Fruit fly (Drosophila melanogaster) whole organism, embryonic: ENCODE measurements around the gene CG42726.

Source experiments
- Awh ChIP-seq: fragments of 200-800 bp; sonication (Bioruptor generic); IDR thresholded peaks from 2 replicates; pipeline ENCODE4, ENCODE4 v1.3.6; 2022; ENCODE audit warnings: missing biosample characterization, missing genetic modification characterization
- CG10462 ChIP-seq: fragments of 200-800 bp; sonication (Bioruptor generic); optimal IDR thresholded peaks from 2 replicates; lab custom pipeline; 2016; ENCODE audit warnings: missing biosample characterization, missing genetic modification characterization
- CG11504 ChIP-seq: fragments of 200-800 bp; sonication (Bioruptor generic); optimal IDR thresholded peaks from 3 replicates; lab custom pipeline; 2019; ENCODE audit warnings: missing biosample characterization, mild to moderate bottlenecking, missing genetic modification characterization, moderate library complexity
- CG1233 ChIP-seq: fragments of 200-800 bp; sonication (Bioruptor generic); optimal IDR thresholded peaks from 4 replicates; lab custom pipeline; 2018; ENCODE audit warnings: missing biosample characterization, mild to moderate bottlenecking, missing genetic modification characterization
- CG12769 ChIP-seq: fragments of 200-800 bp; sonication (Bioruptor generic); optimal IDR thresholded peaks from 2 replicates; lab custom pipeline; 2019; ENCODE audit warnings: missing biosample characterization, mild to moderate bottlenecking, missing genetic modification characterization, moderate library complexity
- CG15479 ChIP-seq: fragments of 200-800 bp; sonication (Bioruptor generic); optimal IDR thresholded peaks from 3 replicates; lab custom pipeline; 2019; ENCODE audit warnings: missing biosample characterization, mild to moderate bottlenecking, missing genetic modification characterization, moderate library complexity
- CG16779 ChIP-seq: fragments of 200-800 bp; sonication (Bioruptor generic); IDR thresholded peaks from 2 replicates; pipeline ENCODE4 v1.3.6; 2022; ENCODE audit warnings: missing biosample characterization, missing genetic modification characterization
- CG17186 ChIP-seq: fragments of 200-800 bp; sonication (Bioruptor generic); optimal IDR thresholded peaks from 3 replicates; lab custom pipeline; 2017; ENCODE audit warnings: missing biosample characterization, missing genetic modification reagents, missing genetic modification characterization
- CG17385 ChIP-seq: fragments of 200-800 bp; sonication (Bioruptor generic); optimal IDR thresholded peaks from 3 replicates; lab custom pipeline; 2018; ENCODE audit warnings: missing biosample characterization, mild to moderate bottlenecking, missing genetic modification characterization
- CG3995 ChIP-seq: fragments of 200-800 bp; sonication (Bioruptor generic); optimal IDR thresholded peaks from 3 replicates; lab custom pipeline; 2016; ENCODE audit warnings: missing biosample characterization, missing genetic modification characterization
- CG42726 ChIP-seq: fragments of 200-800 bp; sonication (Bioruptor generic); IDR thresholded peaks from 2 replicates; pipeline ENCODE4 v1.3.6; 2022; ENCODE audit warnings: missing biosample characterization, missing genetic modification characterization; ENCODE audit not compliant: partially characterized antibody
- CG4282 ChIP-seq: fragments of 200-800 bp; sonication (Bioruptor generic); optimal IDR thresholded peaks from 2 replicates; lab custom pipeline; 2016; ENCODE audit warnings: missing biosample characterization, missing genetic modification characterization
- CG4424 ChIP-seq: fragments of 200-800 bp; sonication (Bioruptor generic); optimal IDR thresholded peaks from 3 replicates; lab custom pipeline; 2016; ENCODE audit warnings: missing biosample characterization, missing genetic modification characterization
- CG6272 ChIP-seq: fragments of 200-800 bp; sonication (Bioruptor generic); IDR thresholded peaks from 2 replicates; pipeline ENCODE4 v1.3.6; 2022; ENCODE audit warnings: missing biosample characterization, missing genetic modification characterization
- CG6854 ChIP-seq: fragments of 200-800 bp; sonication (Bioruptor generic); optimal IDR thresholded peaks from 3 replicates; lab custom pipeline; 2017; ENCODE audit warnings: missing biosample characterization, mild to moderate bottlenecking, missing genetic modification characterization
- CG7271 ChIP-seq: fragments of 200-800 bp; sonication (Bioruptor generic); optimal IDR thresholded peaks from 2 replicates; lab custom pipeline; 2018; ENCODE audit warnings: missing biosample characterization, mild to moderate bottlenecking, missing genetic modification characterization, moderate library complexity
- CG8281 ChIP-seq: fragments of 200-800 bp; sonication (Bioruptor generic); optimal IDR thresholded peaks from 2 replicates; lab custom pipeline; 2018; ENCODE audit warnings: missing biosample characterization, mild to moderate bottlenecking, missing genetic modification characterization, moderate library complexity
- CG9727 ChIP-seq: fragments of 200-800 bp; sonication (Bioruptor generic); optimal IDR thresholded peaks from 3 replicates; lab custom pipeline; 2017; ENCODE audit warnings: missing biosample characterization, mild to moderate bottlenecking, missing genetic modification characterization
- Deaf1 ChIP-seq: fragments of 200-800 bp; optimal IDR thresholded peaks from 3 replicates; lab custom pipeline; 2019; ENCODE audit warnings: missing biosample characterization, mild to moderate bottlenecking, missing genetic modification characterization, moderate library complexity
- Doc3 ChIP-seq: fragments of 200-800 bp; sonication (Bioruptor generic); IDR thresholded peaks from 3 replicates; pipeline ENCODE4 v1.3.6; 2022; ENCODE audit warnings: missing biosample characterization, missing genetic modification characterization; ENCODE audit not compliant: partially characterized antibody
- Dp ChIP-seq: fragments of 200-800 bp; sonication (Bioruptor generic); optimal IDR thresholded peaks from 2 replicates; lab custom pipeline; 2018; ENCODE audit warnings: missing biosample characterization, mild to moderate bottlenecking, missing genetic modification characterization, moderate library complexity
- Ets65A ChIP-seq: fragments of 200-800 bp; sonication (Bioruptor generic); peaks from one replicate; lab custom pipeline; 2016; ENCODE audit warnings: missing biosample characterization, missing genetic modification characterization
- HmgD ChIP-seq: fragments of 200-800 bp; sonication (Bioruptor generic); optimal IDR thresholded peaks from 3 replicates; lab custom pipeline; 2016; ENCODE audit warnings: missing biosample characterization, missing genetic modification characterization
- Hr39 ChIP-seq: fragments of >200 bp; optimal IDR thresholded peaks from 2 replicates; lab custom pipeline; 2017
- Nf-YA ChIP-seq: fragments of 200-800 bp; sonication (Bioruptor generic); IDR thresholded peaks from 2 replicates; pipeline ENCODE4 v1.3.6; 2022; ENCODE audit warnings: missing biosample characterization, missing genetic modification characterization
- Scr ChIP-seq: fragments of 200-800 bp; sonication (Bioruptor generic); IDR thresholded peaks from 2 replicates; pipeline ENCODE4 v1.3.6; 2022; ENCODE audit warnings: missing biosample characterization, missing genetic modification characterization; ENCODE audit not compliant: partially characterized antibody
- Sry-δ ChIP-seq: fragments of 200-800 bp; sonication (Bioruptor generic); optimal IDR thresholded peaks from 2 replicates; lab custom pipeline; 2016; ENCODE audit warnings: missing biosample characterization, missing genetic modification characterization
- bowl ChIP-seq: fragments of 200-800 bp; sonication (Bioruptor generic); IDR thresholded peaks from 2 replicates; pipeline ENCODE4 v1.3.6; 2022; ENCODE audit warnings: missing biosample characterization, missing genetic modification characterization
- chif ChIP-seq, 2 experiments: fragments of 200-800 bp; sonication (Bioruptor generic); optimal IDR thresholded peaks; 3 replicates each; lab custom pipeline; 2016; ENCODE audit warnings: missing biosample characterization in 2 of 2, missing genetic modification characterization in 2 of 2
- chn ChIP-seq: fragments of 200-800 bp; sonication (Bioruptor generic); optimal IDR thresholded peaks from 2 replicates; lab custom pipeline; 2016; ENCODE audit warnings: missing biosample characterization, missing genetic modification characterization
- ems ChIP-seq: fragments of 200-800 bp; sonication (Bioruptor generic); optimal IDR thresholded peaks from 3 replicates; lab custom pipeline; 2016; ENCODE audit warnings: missing biosample characterization, missing genetic modification characterization
- exex ChIP-seq: fragments of 200-800 bp; sonication (Bioruptor generic); optimal IDR thresholded peaks from 4 replicates; lab custom pipeline; 2018; ENCODE audit warnings: missing biosample characterization, mild to moderate bottlenecking, missing genetic modification characterization, moderate library complexity
- eyg ChIP-seq: fragments of 200-800 bp; sonication (Bioruptor generic); optimal IDR thresholded peaks from 3 replicates; lab custom pipeline; 2016; ENCODE audit warnings: missing biosample characterization, missing genetic modification characterization
- fd102C ChIP-seq: fragments of 200-800 bp; sonication (Bioruptor generic); optimal IDR thresholded peaks from 2 replicates; lab custom pipeline; 2018; ENCODE audit warnings: missing biosample characterization, mild to moderate bottlenecking, missing genetic modification characterization, moderate library complexity
- grn ChIP-seq: fragments of 200-800 bp; sonication (Bioruptor generic); optimal IDR thresholded peaks from 3 replicates; lab custom pipeline; 2017; ENCODE audit warnings: missing biosample characterization, missing genetic modification characterization
- nerfin-2 ChIP-seq: fragments of 200-800 bp; sonication (Bioruptor generic); IDR thresholded peaks from 2 replicates; pipeline ENCODE4 v1.3.6; 2022; ENCODE audit warnings: missing biosample characterization, missing genetic modification characterization; ENCODE audit not compliant: partially characterized antibody
- pros ChIP-seq: fragments of 200-800 bp; sonication (Bioruptor generic); optimal IDR thresholded peaks from 3 replicates; lab custom pipeline; 2019; ENCODE audit warnings: missing biosample characterization, mild to moderate bottlenecking, missing genetic modification characterization, moderate library complexity
- pzg ChIP-seq: fragments of 200-800 bp; sonication (Bioruptor generic); optimal IDR thresholded peaks from 3 replicates; lab custom pipeline; 2018; ENCODE audit warnings: missing biosample characterization, mild to moderate bottlenecking, missing genetic modification characterization, moderate library complexity
- tna ChIP-seq: fragments of 200-800 bp; sonication (Bioruptor generic); IDR thresholded peaks from 2 replicates; pipeline ENCODE4 v1.3.6; 2022; ENCODE audit warnings: missing biosample characterization, missing genetic modification characterization; ENCODE audit not compliant: partially characterized antibody
- tx ChIP-seq: fragments of 200-800 bp; sonication (Bioruptor generic); optimal IDR thresholded peaks from 2 replicates; lab custom pipeline; 2016; ENCODE audit warnings: missing biosample characterization, missing genetic modification characterization
- unc-4 ChIP-seq: fragments of 200-800 bp; sonication (Bioruptor generic); IDR thresholded peaks from 2 replicates; pipeline ENCODE4 v1.3.6; 2022; ENCODE audit warnings: missing biosample characterization, missing genetic modification characterization; ENCODE audit not compliant: partially characterized antibody
- z ChIP-seq: fragments of 200-800 bp; sonication (Bioruptor generic); IDR thresholded peaks from 3 replicates; pipeline ENCODE4 v1.3.6; 2022; ENCODE audit warnings: missing biosample characterization, missing genetic modification characterization

The CG42726 gene

DNA sequence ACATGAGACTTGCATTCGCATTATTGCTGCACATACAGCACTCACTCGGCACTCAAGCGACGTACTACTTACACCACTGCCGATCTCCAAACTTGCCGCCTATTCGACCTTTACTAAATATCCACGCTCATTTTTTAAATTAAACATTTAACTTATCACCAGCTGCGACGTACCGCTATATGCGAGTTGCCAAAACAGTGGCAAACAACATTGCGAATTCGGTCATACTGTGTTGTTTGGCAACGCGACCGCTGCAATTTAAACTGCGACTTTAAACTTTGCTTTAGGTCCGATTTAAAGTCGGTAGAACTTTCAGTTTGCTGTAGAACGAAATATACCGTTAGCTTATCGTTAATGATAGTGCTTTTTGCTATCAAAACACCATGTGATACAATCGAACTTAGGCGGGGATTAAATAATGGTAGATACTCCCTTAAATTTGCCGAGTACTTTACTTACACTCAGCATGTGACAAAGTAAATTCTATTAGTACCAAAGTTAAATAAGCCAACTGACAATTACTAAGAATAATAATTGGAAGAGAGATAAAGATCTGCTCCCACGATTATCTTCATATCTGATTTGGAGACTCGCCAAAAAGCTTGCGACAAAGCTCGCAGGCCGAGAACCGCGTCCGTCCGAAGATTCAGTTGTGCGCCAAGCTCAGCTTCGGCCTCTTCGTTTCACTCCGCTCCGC lies 19.6 kb upstream of the CG42726 start, which contains the start of the genes CG6236 and ea (continued):
- no peak for TF ChIP-seq CG11504 (tag; lab: Kevin White, UChicago)
- no peak for TF ChIP-seq Ets65A (GFP tag; lab: Kevin White, UChicago)
- no peak for TF ChIP-seq pros (GFP tag; lab: Kevin White, UChicago)
- TF ChIP-seq Scr (GFP tag; lab: Robert Waterston, UW), result no peak
- TF ChIP-seq HmgD (GFP tag; lab: Kevin White, UChicago), result no peak
- TF ChIP-seq pzg (GFP tag; lab: Kevin White, UChicago), result peak; percentile 79
- no peak for TF ChIP-seq chif (GFP tag; optimal IDR thresholded peaks at IDR 0.05; lab: Kevin White, UChicago)
- no peak for TF ChIP-seq unc-4 (GFP tag; lab: Robert Waterston, UW)
- TF ChIP-seq CG17186, result peak; percentile 36
- TF ChIP-seq CG1233 (GFP tag; lab: Kevin White, UChicago), result no peak
- TF ChIP-seq CG42726 (GFP tag; lab: Robert Waterston, UW), result no peak
- peak; percentile 77 for TF ChIP-seq Deaf1 (tag; lab: Kevin White, UChicago)
- no peak for TF ChIP-seq CG16779 (GFP tag; lab: Robert Waterston, UW)
- no peak for TF ChIP-seq CG4424
- no peak for TF ChIP-seq chn (GFP tag; lab: Kevin White, UChicago)
- TF ChIP-seq CG9727, result no peak
- TF ChIP-seq tx (GFP tag; lab: Kevin White, UChicago), result no peak
- TF ChIP-seq fd102C (GFP tag; lab: Kevin White, UChicago), result no peak
- no peak for TF ChIP-seq CG7271
- no peak for TF ChIP-seq ems (GFP tag; lab: Kevin White, UChicago)
- TF ChIP-seq CG8281 (tag; lab: Kevin White, UChicago), result no peak
- no peak for TF ChIP-seq CG12769 (tag; lab: Kevin White, UChicago)
- TF ChIP-seq CG10462 (GFP tag; lab: Kevin White, UChicago), result no peak
- TF ChIP-seq CG6272 (GFP tag; lab: Robert Waterston, UW), result no peak
- TF ChIP-seq CG6854 (GFP tag; lab: Kevin White, UChicago), result peak; percentile 9
- no peak for TF ChIP-seq Awh (GFP tag; lab: Robert Waterston, UW)
- peak; percentile 61 for TF ChIP-seq CG3995
- TF ChIP-seq nerfin-2 (GFP tag; lab: Robert Waterston, UW), result no peak
- no peak for TF ChIP-seq CG15479 (GFP tag; lab: Kevin White, UChicago)
- no peak for TF ChIP-seq Doc3
- no peak for TF ChIP-seq bowl
- TF ChIP-seq CG17385 (GFP tag; lab: Kevin White, UChicago), result no peak
- no peak for TF ChIP-seq Hr39 (lab: Kevin White, UChicago)
- TF ChIP-seq exex (tag; lab: Kevin White, UChicago), result no peak
- TF ChIP-seq eyg (GFP tag; lab: Kevin White, UChicago), result no peak
- peak; percentile 30 for TF ChIP-seq Sry-δ (GFP tag; lab: Kevin White, UChicago)
- peak; percentile 30 for TF ChIP-seq Dp (GFP tag; lab: Kevin White, UChicago)
- TF ChIP-seq grn, result peak; percentile 78
- TF ChIP-seq CG4282, result no peak
- TF ChIP-seq Nf-YA (GFP tag; lab: Robert Waterston, UW), result no peak
- no peak for TF ChIP-seq z (GFP tag; lab: Robert Waterston, UW)
- TF ChIP-seq tna (GFP tag; lab: Robert Waterston, UW), result no peak
- TF ChIP-seq, all 482 proteins: peak for 20
